Worm (Caenorhabditis elegans) whole organism, midembryonic: ENCODE measurements around the gene K10G6.9.

Experiments
- flt-1 ChIP-seq: fragments of 200-800 bp; sonication (Bioruptor generic); IDR thresholded peaks from 2 replicates; pipeline ENCODE4 v1.3.6; 2022; ENCODE audit warnings: missing genetic modification characterization, missing compliant biosample characterization
- med-1 ChIP-seq: sonication (generic microtip); optimal IDR thresholded peaks from 2 replicates; lab custom pipeline; 2017; ENCODE audit warnings: missing genetic modification characterization, mild to moderate bottlenecking, missing compliant biosample characterization, antibody characterized with exemption, missing genetic modification reagents; ENCODE audit not compliant: insufficient read depth
- ref-1 ChIP-seq: fragments of 200-800 bp; sonication (Bioruptor generic); conservative IDR thresholded peaks from 2 replicates; pipeline ENCODE4 v1.3.6; 2022; ENCODE audit warnings: missing genetic modification reagents, missing genetic modification characterization, missing compliant biosample characterization
- ztf-23 ChIP-seq: fragments of 200-800 bp; sonication (Bioruptor generic); IDR thresholded peaks from 2 replicates; pipeline ENCODE4 v1.3.6; 2022; ENCODE audit warnings: missing genetic modification reagents, missing genetic modification characterization, missing compliant biosample characterization
- ztf-29 ChIP-seq: fragments of 200-800 bp; sonication (Bioruptor generic); IDR thresholded peaks from 2 replicates; pipeline ENCODE4 v1.3.6; 2022; ENCODE audit warnings: missing genetic modification reagents, missing genetic modification characterization, missing compliant biosample characterization

ce11 chrII:3968808-3969207 is 3.3 kb upstream of the K10G6.9 start:
- TF ChIP-seq ztf-29: no peak
- no peak for TF ChIP-seq ref-1
- TF ChIP-seq med-1: no peak
- TF ChIP-seq flt-1 (GFP tag; lab: Robert Waterston, UW): no peak
- TF ChIP-seq ztf-23 (GFP tag; lab: Robert Waterston, UW): no peak
